ENCODE assay signal across 1 fruit fly cellular context in genomic region chr3R:11024715-11025114, dm6.
A peak's percentile ranks its signal among the peaks of the same experiment; 100 is the strongest.
TF ChIP-seq lines count a peak whose summit lies in the region.

No protein-coding gene starts in this region.

TF ChIP-seq in whole organism, embryonic, 481 proteins besides CTCF, POLR2A, EP300 and RAD21 (continued from another document):
- no peak for TF ChIP-seq CG10274 (GFP tag; optimal IDR thresholded peaks at IDR 0.05; lab: Kevin White, UChicago)
- peak; percentile 12 for TF ChIP-seq Hand (GFP tag; optimal IDR thresholded peaks at IDR 0.05; lab: Kevin White, UChicago)
- TF ChIP-seq CG7556 (GFP tag; optimal IDR thresholded peaks at IDR 0.05; lab: Kevin White, UChicago) = peak; percentile 5
- no peak for TF ChIP-seq grau (tag; optimal IDR thresholded peaks at IDR 0.05; lab: Kevin White, UChicago)
- TF ChIP-seq CG9876 (GFP tag; optimal IDR thresholded peaks at IDR 0.05; lab: Kevin White, UChicago) = no peak
- TF ChIP-seq disco-r (GFP tag; optimal IDR thresholded peaks at IDR 0.05; lab: Kevin White, UChicago) = no peak
- TF ChIP-seq Meics (GFP tag; optimal IDR thresholded peaks at IDR 0.05; lab: Kevin White, UChicago) = peak; percentile 8
- peak; percentile 49; the same call in 1 of the 3 replicates for TF ChIP-seq ken (GFP tag; IDR thresholded peaks at IDR 0.05; lab: Robert Waterston, UW)
- TF ChIP-seq Drgx (GFP tag; IDR thresholded peaks at IDR 0.05; lab: Robert Waterston, UW) = no peak
- TF ChIP-seq sob (GFP tag; IDR thresholded peaks at IDR 0.05; lab: Robert Waterston, UW) = peak; percentile 46; the same call in 1 of the 2 replicates
- TF ChIP-seq CG15514 (GFP tag; optimal IDR thresholded peaks at IDR 0.05; lab: Kevin White, UChicago) = peak; percentile 30
- TF ChIP-seq danr (GFP tag; IDR thresholded peaks at IDR 0.05; lab: Robert Waterston, UW) = no peak
- TF ChIP-seq zf30C (GFP tag; optimal IDR thresholded peaks at IDR 0.05; lab: Kevin White, UChicago) = no peak
- TF ChIP-seq H15 (GFP tag; IDR thresholded peaks at IDR 0.05; lab: Robert Waterston, UW) = peak; percentile 28; the same call in 1 of the 3 replicates
- TF ChIP-seq CG32767 (GFP tag; IDR thresholded peaks at IDR 0.05; lab: Robert Waterston, UW) = 0 out of 2 replicates have a peak, but pooled peaks have one; percentile 16
- no peak for TF ChIP-seq tna (GFP tag; IDR thresholded peaks at IDR 0.05; lab: Robert Waterston, UW; ENCODE audit: partially characterized antibody)
- TF ChIP-seq CG18599 (GFP tag; optimal IDR thresholded peaks at IDR 0.05; lab: Kevin White, UChicago) = peak; percentile 69
- no peak for TF ChIP-seq Dbx (GFP tag; IDR thresholded peaks at IDR 0.05; lab: Robert Waterston, UW)
- TF ChIP-seq ewg (GFP tag; optimal IDR thresholded peaks at IDR 0.05; lab: Kevin White, UChicago) = peak; percentile 7
- no peak for TF ChIP-seq Mrtf (GFP tag; IDR thresholded peaks at IDR 0.05; lab: Robert Waterston, UW)
- TF ChIP-seq CG13296 (GFP tag; optimal IDR thresholded peaks at IDR 0.05; lab: Kevin White, UChicago) = peak; percentile 14
- TF ChIP-seq Oli (tag; optimal IDR thresholded peaks at IDR 0.05; lab: Kevin White, UChicago) = no peak
- peak in 1 of 2 experiments; percentile 9 for TF ChIP-seq Hr51 (GFP tag; optimal IDR thresholded peaks at IDR 0.05; lab: Kevin White, UChicago)
- no peak for TF ChIP-seq CG5953 (GFP tag; IDR thresholded peaks at IDR 0.05; lab: Robert Waterston, UW)
- TF ChIP-seq Hey (tag; optimal IDR thresholded peaks at IDR 0.05; lab: Kevin White, UChicago) = no peak
- no peak for TF ChIP-seq prd (optimal IDR thresholded peaks at IDR 0.05; lab: Kevin White, UChicago)
- 0 out of 3 replicates have a peak, but pooled peaks have one; percentile 12 for TF ChIP-seq prd (GFP tag; IDR thresholded peaks at IDR 0.05; lab: Robert Waterston, UW)
- no peak for TF ChIP-seq dysf (GFP tag; IDR thresholded peaks at IDR 0.05; lab: Robert Waterston, UW)
- TF ChIP-seq Jarid2 (GFP tag; optimal IDR thresholded peaks at IDR 0.05; lab: Kevin White, UChicago) = no peak
- TF ChIP-seq sens-2 (GFP tag; IDR thresholded peaks at IDR 0.05; lab: Robert Waterston, UW) = no peak
- no peak for TF ChIP-seq CG34422 (GFP tag; IDR thresholded peaks at IDR 0.05; lab: Robert Waterston, UW)
- TF ChIP-seq CG2678 (tag; optimal IDR thresholded peaks at IDR 0.05; lab: Kevin White, UChicago) = peak; percentile 26
- TF ChIP-seq CG17829 (tag; optimal IDR thresholded peaks at IDR 0.05; lab: Kevin White, UChicago) = no peak
- TF ChIP-seq CG11504 (tag; optimal IDR thresholded peaks at IDR 0.05; lab: Kevin White, UChicago) = peak; percentile 26
- TF ChIP-seq gem (tag; optimal IDR thresholded peaks at IDR 0.05; lab: Kevin White, UChicago) = peak; percentile 16
